Fruit fly (Drosophila melanogaster): ENCODE data around the gene Cnot4.

The Cnot4 gene

DNA sequence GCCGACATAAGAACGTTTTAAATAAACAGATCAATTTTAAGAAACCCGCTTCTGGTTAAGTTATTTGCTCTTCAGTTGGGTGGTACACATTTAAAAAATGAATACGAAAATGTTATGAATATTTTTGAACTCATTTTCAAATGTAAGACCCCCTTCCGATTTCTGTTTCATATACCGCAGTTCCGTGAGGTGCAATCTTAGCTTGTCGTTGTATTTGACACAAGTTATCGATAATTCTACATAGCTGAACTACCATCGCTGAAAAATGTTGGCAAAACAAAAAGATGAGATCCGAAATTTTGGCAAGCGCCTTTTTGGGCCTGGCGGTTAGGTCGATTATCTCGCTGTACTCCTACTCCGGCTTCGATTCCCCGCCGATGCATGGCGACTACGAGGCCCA lies 16.7 kb upstream of the Cnot4 start, which contains the start of gene gny:
Gene gny (plus strand): TSS at position 239 of the 400 bp plus-strand sequence.
- TF ChIP-seq Rel (GFP tag; optimal IDR thresholded peaks at IDR 0.05) (no peak), Rel (tag; optimal IDR thresholded peaks at IDR 0.05) (peak; percentile 1), dmrt93B (GFP tag; optimal IDR thresholded peaks at IDR 0.05) (no peak)

DNA sequence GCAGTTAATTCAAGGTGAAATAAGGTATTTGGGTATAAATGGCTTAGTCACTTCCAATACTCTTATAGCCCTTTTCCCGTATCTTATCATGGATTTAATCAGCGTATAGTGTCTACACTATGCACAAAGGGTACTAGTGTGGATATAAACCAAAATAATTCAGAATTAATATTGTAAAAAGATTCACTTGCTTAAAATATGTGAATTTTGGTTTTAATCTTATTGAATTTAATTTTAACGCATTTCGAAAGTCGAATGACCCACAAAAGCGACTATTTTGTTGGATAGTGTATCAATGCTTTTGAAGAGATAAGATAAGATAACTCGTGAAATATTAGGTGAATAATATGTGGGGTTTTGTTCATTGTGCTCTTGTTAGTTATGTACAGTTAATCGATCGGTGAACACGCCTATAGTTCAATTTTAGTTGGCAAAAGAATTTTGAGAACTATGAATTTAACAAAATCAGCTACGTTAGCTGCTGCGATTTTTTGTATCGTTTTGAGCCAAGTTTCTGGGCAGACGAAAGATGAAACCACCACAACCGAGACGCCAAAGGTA lies 14.5 kb upstream of the Cnot4 start, which contains the start of gene CG5096:
Gene CG5096 (plus strand): TSS at position 374 of the 561 bp plus-strand sequence.
- TF ChIP-seq Hr78 (GFP tag; optimal IDR thresholded peaks at IDR 0.05) (no peak), Vsx2 (GFP tag; optimal IDR thresholded peaks at IDR 0.05; ENCODE audit: partially characterized antibody) (no peak), CG32264 (GFP tag; optimal IDR thresholded peaks at IDR 0.05) (peak; percentile 33), pan (optimal IDR thresholded peaks at IDR 0.05) (no peak), tai (GFP tag; optimal IDR thresholded peaks at IDR 0.05) (peak; percentile 11), ey (GFP tag; optimal IDR thresholded peaks at IDR 0.05) (peak; percentile 80), fru (GFP tag; optimal IDR thresholded peaks at IDR 0.05) (peak; percentile 90), HLH106 (tag; optimal IDR thresholded peaks at IDR 0.05) (peak; percentile 74), brk (GFP tag; optimal IDR thresholded peaks at IDR 0.05) (peak; percentile 69), sage (GFP tag; optimal IDR thresholded peaks at IDR 0.05) (peak; percentile 38), psq (GFP tag; optimal IDR thresholded peaks at IDR 0.05) (peak; percentile 59), br (GFP tag; optimal IDR thresholded peaks at IDR 0.05) (no peak), N (GFP tag; optimal IDR thresholded peaks at IDR 0.05) (no peak), usp (GFP tag; optimal IDR thresholded peaks at IDR 0.05) (no peak), Sp1 (GFP tag; optimal IDR thresholded peaks at IDR 0.05) (peak; percentile 80), Hnf4 (GFP tag; optimal IDR thresholded peaks at IDR 0.05) (peak; percentile 67), CrebA (GFP tag; optimal IDR thresholded peaks at IDR 0.05; ENCODE audit: borderline replicate concordance) (no peak), dsf (GFP tag; optimal IDR thresholded peaks at IDR 0.05; ENCODE audit: borderline replicate concordance) (peak; percentile 4), Hr83 (GFP tag; optimal IDR thresholded peaks at IDR 0.05; ENCODE audit: poor library complexity, severe bottlenecking) (no peak), dmrt93B (GFP tag; optimal IDR thresholded peaks at IDR 0.05) (no peak), lola (GFP tag; optimal IDR thresholded peaks at IDR 0.05) (no peak), Mio (GFP tag; optimal IDR thresholded peaks at IDR 0.05) (no peak), Myc (optimal IDR thresholded peaks at IDR 0.05) (no peak), h (GFP tag; optimal IDR thresholded peaks at IDR 0.05) (peak; percentile 91), jim (GFP tag; optimal IDR thresholded peaks at IDR 0.05) (no peak), Jra (GFP tag; optimal IDR thresholded peaks at IDR 0.05) (peak; percentile 31), Dif (GFP tag; optimal IDR thresholded peaks at IDR 0.05; ENCODE audit: partially characterized antibody) (no peak), Rel (GFP tag; optimal IDR thresholded peaks at IDR 0.05) (no peak), Rel (tag; optimal IDR thresholded peaks at IDR 0.05) (peak; percentile 96), GATAd (GFP tag; optimal IDR thresholded peaks at IDR 0.05) (no peak), foxo (GFP tag; optimal IDR thresholded peaks at IDR 0.05) (peak; percentile 49 to 87), CG9705 (GFP tag; optimal IDR thresholded peaks at IDR 0.05) (no peak), dl (GFP tag; optimal IDR thresholded peaks at IDR 0.05; ENCODE audit: insufficient read depth in 1 of 2, partially characterized antibody in 2 of 2) (no peak), rgr (GFP tag; optimal IDR thresholded peaks at IDR 0.05) (peak; percentile 85), sv (GFP tag; optimal IDR thresholded peaks at IDR 0.05) (peak; percentile 77), Abd-B (GFP tag; optimal IDR thresholded peaks at IDR 0.05) (no peak), Dfd (GFP tag; optimal IDR thresholded peaks at IDR 0.05) (no peak), OdsH (GFP tag; optimal IDR thresholded peaks at IDR 0.05) (peak; percentile 84), woc (GFP tag; optimal IDR thresholded peaks at IDR 0.05) (peak; percentile 56)
